Fruit fly (Drosophila melanogaster): ENCODE results near the gene CG43736.

Gene CG43736

DNA sequence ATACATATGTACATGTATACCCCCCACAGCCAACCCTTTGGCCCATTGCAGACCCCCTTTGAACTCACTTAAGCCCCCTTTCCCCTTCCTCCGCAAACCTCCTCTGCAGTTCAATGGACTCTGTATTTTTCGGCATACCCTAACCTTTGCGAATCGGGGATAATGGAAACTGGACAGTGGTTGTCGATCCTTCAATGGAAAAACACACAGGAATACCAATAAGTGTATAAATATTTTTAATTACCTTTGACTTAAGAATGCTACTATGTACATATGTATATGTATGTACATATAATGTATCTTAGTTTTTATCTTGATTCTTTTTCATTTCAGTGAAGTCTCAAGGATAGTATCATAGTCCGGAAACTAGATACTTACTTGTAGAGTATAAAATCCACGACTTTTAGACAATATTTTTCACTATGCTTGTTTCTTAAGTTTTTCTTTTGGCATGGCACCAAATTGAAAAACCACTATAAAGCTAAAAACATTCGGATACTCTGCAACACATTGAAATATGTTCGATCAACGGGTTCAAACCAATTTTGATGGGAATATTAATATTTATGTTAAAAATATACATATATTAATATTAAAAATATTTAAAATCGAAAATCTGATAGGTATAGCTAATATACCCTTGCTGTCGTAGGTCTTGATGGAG lies 7.2 kb upstream of the CG43736 start (continued):
- TF ChIP-seq hkb (optimal IDR thresholded peaks at IDR 0.05) (no peak), hkb (GFP tag; IDR thresholded peaks at IDR 0.05) (peak; percentile 74), CG11398 (GFP tag; optimal IDR thresholded peaks at IDR 0.05) (no peak), zfh2 (GFP tag; optimal IDR thresholded peaks at IDR 0.05) (no peak), CG9932 (GFP tag; IDR thresholded peaks at IDR 0.05) (peak; percentile 67), Hsf (GFP tag; optimal IDR thresholded peaks at IDR 0.05) (peak; percentile 16), HLHmδ (GFP tag; optimal IDR thresholded peaks at IDR 0.05) (no peak), Atf3 (GFP tag; optimal IDR thresholded peaks at IDR 0.05) (no peak), Asciz (GFP tag; optimal IDR thresholded peaks at IDR 0.05) (peak; percentile 73), prd (optimal IDR thresholded peaks at IDR 0.05) (no peak), prd (GFP tag; IDR thresholded peaks at IDR 0.05) (peak; percentile 73), BEAF-32 (GFP tag; optimal IDR thresholded peaks at IDR 0.05) (no peak), NC2β (GFP tag; optimal IDR thresholded peaks at IDR 0.05) (no peak), tap (tag; optimal IDR thresholded peaks at IDR 0.05) (peak; percentile 70), dati (GFP tag; IDR thresholded peaks at IDR 0.05) (0 out of 2 replicates have a peak, but pooled peaks have one; percentile 4), slou (GFP tag; optimal IDR thresholded peaks at IDR 0.05) (no peak), lilli (GFP tag; optimal IDR thresholded peaks at IDR 0.05) (peak; percentile 17), CG11560 (tag; IDR thresholded peaks at IDR 0.05) (0 out of 3 replicates have a peak, but pooled peaks have one; percentile 7), cg (GFP tag; optimal IDR thresholded peaks at IDR 0.05) (no peak), dpn (GFP tag; optimal IDR thresholded peaks at IDR 0.05) (peak; percentile 16 to 59), CG12299 (tag; optimal IDR thresholded peaks at IDR 0.05) (peak; percentile 38), yki (optimal IDR thresholded peaks at IDR 0.05) (no peak), gcm2 (GFP tag; optimal IDR thresholded peaks at IDR 0.05) (no peak), ab (GFP tag; optimal IDR thresholded peaks at IDR 0.05) (no peak), Sry-β (GFP tag; optimal IDR thresholded peaks at IDR 0.05) (no peak), chinmo (GFP tag; IDR thresholded peaks at IDR 0.05; ENCODE audit: partially characterized antibody) (no peak), CG6854 (GFP tag; optimal IDR thresholded peaks at IDR 0.05) (peak; percentile 24), tup (GFP tag; optimal IDR thresholded peaks at IDR 0.05) (no peak), da (GFP tag; optimal IDR thresholded peaks at IDR 0.05) (no peak), CG42726 (GFP tag; IDR thresholded peaks at IDR 0.05; ENCODE audit: partially characterized antibody) (no peak), Oaz (GFP tag; IDR thresholded peaks at IDR 0.05) (no peak), CG10979 (tag; optimal IDR thresholded peaks at IDR 0.05) (peak; percentile 66), Usf (GFP tag; optimal IDR thresholded peaks at IDR 0.05) (no peak), CG14667 (GFP tag; IDR thresholded peaks at IDR 0.05) (peak; percentile 61), onecut (GFP tag; IDR thresholded peaks at IDR 0.05) (peak; percentile 42; the same call in 1 of the 2 replicates), CG15269 (tag; optimal IDR thresholded peaks at IDR 0.05) (peak; percentile 85), zf30C (GFP tag; optimal IDR thresholded peaks at IDR 0.05) (no peak), kni (GFP tag; optimal IDR thresholded peaks at IDR 0.05) (no peak), eyg (GFP tag; optimal IDR thresholded peaks at IDR 0.05) (no peak), sima (GFP tag; optimal IDR thresholded peaks at IDR 0.05) (no peak), nerfin-2 (GFP tag; IDR thresholded peaks at IDR 0.05; ENCODE audit: partially characterized antibody) (no peak), CG34376 (GFP tag; optimal IDR thresholded peaks at IDR 0.05) (no peak), Oli (tag; optimal IDR thresholded peaks at IDR 0.05) (peak; percentile 80), Dek (tag; optimal IDR thresholded peaks at IDR 0.05) (peak; percentile 76), Optix (GFP tag; IDR thresholded peaks at IDR 0.05) (no peak), Max (GFP tag; optimal IDR thresholded peaks at IDR 0.05) (peak; percentile 11), CG12942 (GFP tag; optimal IDR thresholded peaks at IDR 0.05) (peak; percentile 11), pfk (GFP tag; optimal IDR thresholded peaks at IDR 0.05) (no peak), Doc3 (GFP tag; IDR thresholded peaks at IDR 0.05; ENCODE audit: partially characterized antibody) (no peak), tx (GFP tag; optimal IDR thresholded peaks at IDR 0.05) (no peak), Bgb (GFP tag; IDR thresholded peaks at IDR 0.05; ENCODE audit: partially characterized antibody) (no peak)

All from whole organism, embryonic.